Fruit fly (Drosophila melanogaster): ENCODE data around the gene Uch-L5R.
"Not testable (repeated sequence)": the region's sequence is repeated elsewhere in the genome, so short reads cannot be mapped to it uniquely, and the experiment has no call there.

Uch-L5R gene

dm6 chrX:12056535-12056934 is at the start of gene Uch-L5R:
TSS of gene Uch-L5R (minus strand) at chrX:12056635.
- no peak for TF ChIP-seq Clk (GFP tag; optimal IDR thresholded peaks at IDR 0.05)
- no peak for TF ChIP-seq CG1620 (GFP tag; optimal IDR thresholded peaks at IDR 0.05)
- no peak for TF ChIP-seq cic (GFP tag; optimal IDR thresholded peaks at IDR 0.05)
- TF ChIP-seq CG11617 (GFP tag; optimal IDR thresholded peaks at IDR 0.05) = no peak
- TF ChIP-seq kay (GFP tag; ENCODE audit: borderline replicate concordance) = no peak
- TF ChIP-seq ovo (GFP tag; optimal IDR thresholded peaks at IDR 0.05) = no peak
- no peak for TF ChIP-seq CG7101 (tag; optimal IDR thresholded peaks at IDR 0.05)
- TF ChIP-seq CG5204 (GFP tag; optimal IDR thresholded peaks at IDR 0.05) = no peak
- no peak for TF ChIP-seq CG14711 (tag; optimal IDR thresholded peaks at IDR 0.05)
- TF ChIP-seq CG7045 (GFP tag; optimal IDR thresholded peaks at IDR 0.05) = no peak

- TF ChIP-seq bab1 (GFP tag; optimal IDR thresholded peaks at IDR 0.05) (no peak), CG33017 (tag; optimal IDR thresholded peaks at IDR 0.05) (no peak), pad (GFP tag; optimal IDR thresholded peaks at IDR 0.05) (no peak)
These were observed 47.8 kb upstream of the Uch-L5R start for dm6 chrX:12104219-12104618.

DNA sequence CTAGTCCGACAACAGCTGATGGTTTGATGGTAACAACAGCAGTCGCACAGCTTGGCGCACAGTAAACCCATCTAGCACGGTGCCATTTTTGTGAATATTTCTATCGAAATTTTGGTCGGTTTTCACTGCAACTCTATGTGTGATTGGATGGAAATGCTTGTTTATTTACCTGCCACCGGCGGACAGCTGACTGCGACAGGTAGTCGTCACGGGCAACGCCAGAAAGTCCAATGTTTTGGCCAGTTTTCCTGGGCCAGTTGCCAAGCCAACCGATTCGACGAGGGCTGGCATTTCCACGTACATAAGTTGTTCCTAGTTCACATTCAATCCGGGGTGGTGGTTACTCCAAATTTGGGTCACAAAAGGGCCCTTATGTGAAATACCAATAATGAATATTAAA is 47.3 kb upstream of the Uch-L5R start, which contains the start of gene CG11356:
CG11356 (minus strand) TSS at position 101 of the 400 bp plus-strand sequence.
- no peak for TF ChIP-seq Crg-1 (GFP tag; optimal IDR thresholded peaks at IDR 0.05)
- TF ChIP-seq CG11617 (GFP tag; optimal IDR thresholded peaks at IDR 0.05) = no peak
- TF ChIP-seq CG7101 (tag; optimal IDR thresholded peaks at IDR 0.05) = no peak
- no peak for TF ChIP-seq Hr96 (GFP tag; optimal IDR thresholded peaks at IDR 0.05)
- no peak for TF ChIP-seq cnc (optimal IDR thresholded peaks at IDR 0.05)
- TF ChIP-seq CG5204 (GFP tag; optimal IDR thresholded peaks at IDR 0.05) = no peak
- no peak for TF ChIP-seq CG12768 (GFP tag; optimal IDR thresholded peaks at IDR 0.05)
- no peak for TF ChIP-seq toe (GFP tag; optimal IDR thresholded peaks at IDR 0.05)
- no peak for TF ChIP-seq tj (GFP tag; optimal IDR thresholded peaks at IDR 0.05)
- TF ChIP-seq CG7045 (GFP tag; optimal IDR thresholded peaks at IDR 0.05) = no peak
- no peak for TF ChIP-seq Mnt (GFP tag; optimal IDR thresholded peaks at IDR 0.05)
- TF ChIP-seq CG14711 (tag; optimal IDR thresholded peaks at IDR 0.05) = no peak
- no peak for TF ChIP-seq bab1 (GFP tag; optimal IDR thresholded peaks at IDR 0.05)
- no peak for TF ChIP-seq kay (GFP tag; ENCODE audit: borderline replicate concordance)
- TF ChIP-seq Clk (GFP tag; optimal IDR thresholded peaks at IDR 0.05) = no peak

DNA sequence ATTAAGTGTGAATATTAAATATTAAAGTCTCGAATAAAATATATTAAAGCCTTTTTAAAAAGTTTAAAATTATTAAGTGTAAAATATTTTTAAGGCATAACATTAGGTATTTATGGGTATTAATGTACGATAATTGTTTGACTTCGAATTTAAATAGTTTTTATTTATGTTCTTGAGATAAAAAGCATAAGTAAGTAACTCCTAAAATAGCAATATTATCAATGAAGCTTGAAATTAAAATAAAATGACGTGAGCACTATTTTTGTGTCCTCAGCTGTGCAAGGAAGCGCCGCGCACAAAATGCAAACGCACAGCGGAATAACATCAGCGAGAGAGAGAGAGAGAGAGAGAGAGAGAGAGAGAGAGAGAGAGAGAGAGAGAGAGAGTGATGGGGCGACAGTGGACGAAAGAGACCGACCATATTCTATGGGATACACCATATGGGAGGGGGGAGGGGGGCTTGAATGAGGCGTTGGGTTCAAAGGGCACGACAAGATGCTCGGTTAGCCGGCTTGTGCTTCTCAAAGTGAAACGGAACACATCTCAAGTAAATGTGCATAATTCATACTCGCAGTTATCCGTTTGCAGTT is 33.9 kb upstream of the Uch-L5R start:
- TF ChIP-seq kay (GFP tag; ENCODE audit: borderline replicate concordance) = no peak
- no peak for TF ChIP-seq CG7045 (GFP tag; optimal IDR thresholded peaks at IDR 0.05)

- TF ChIP-seq Mnt, toe, cic (GFP tag; optimal IDR thresholded peaks at IDR 0.05): not testable (repeated sequence)
These were observed 30.5 kb upstream of the Uch-L5R start, which contains the start of gene CG15734 for dm6 chrX:12086925-12087324. TSS of gene CG15734 (minus strand) at chrX:12087025.

- TF ChIP-seq ovo (GFP tag; optimal IDR thresholded peaks at IDR 0.05) (no peak), pad (GFP tag; optimal IDR thresholded peaks at IDR 0.05) (no peak), cnc (optimal IDR thresholded peaks at IDR 0.05) (no peak), tj (GFP tag; optimal IDR thresholded peaks at IDR 0.05) (no peak)
These were observed 29.3 kb upstream of the Uch-L5R start for dm6 chrX:12085694-12086093.

DNA sequence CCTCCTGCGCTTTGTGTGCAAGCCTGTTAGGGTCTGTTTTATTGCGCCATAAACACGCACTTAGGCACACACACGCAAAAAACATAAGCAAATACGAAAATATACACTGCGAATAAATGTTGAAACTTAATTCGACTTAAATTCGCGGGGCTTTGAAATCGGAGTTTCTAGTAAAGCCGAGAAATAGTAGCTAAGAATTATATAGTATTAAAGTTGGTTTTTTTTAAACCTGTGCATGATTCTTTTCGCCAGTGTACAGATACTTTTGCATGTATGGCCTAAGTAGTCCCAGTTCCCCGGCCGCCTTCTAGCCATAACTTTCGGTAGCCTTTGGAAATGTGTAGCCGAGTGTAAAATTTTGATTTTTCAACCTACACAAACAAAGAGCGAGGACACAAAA is 28.0 kb upstream of the Uch-L5R start:
- TF ChIP-seq Hr96 (GFP tag; optimal IDR thresholded peaks at IDR 0.05) = no peak
- TF ChIP-seq CG33017 (tag; optimal IDR thresholded peaks at IDR 0.05) = no peak
- no peak for TF ChIP-seq pad (GFP tag; optimal IDR thresholded peaks at IDR 0.05)
- no peak for TF ChIP-seq CG5204 (GFP tag; optimal IDR thresholded peaks at IDR 0.05)
- no peak for TF ChIP-seq CG12768 (GFP tag; optimal IDR thresholded peaks at IDR 0.05)
- TF ChIP-seq cic (GFP tag; optimal IDR thresholded peaks at IDR 0.05) = no peak
- no peak for TF ChIP-seq Clk (GFP tag; optimal IDR thresholded peaks at IDR 0.05)
- TF ChIP-seq bab1 (GFP tag; optimal IDR thresholded peaks at IDR 0.05) = no peak
- no peak for TF ChIP-seq CG11617 (GFP tag; optimal IDR thresholded peaks at IDR 0.05)
- TF ChIP-seq tj (GFP tag; optimal IDR thresholded peaks at IDR 0.05) = no peak

dm6 chrX:12082244-12082643 is 25.8 kb upstream of the Uch-L5R start:
- no peak for TF ChIP-seq tj (GFP tag; optimal IDR thresholded peaks at IDR 0.05)
- no peak for TF ChIP-seq kay (GFP tag; ENCODE audit: borderline replicate concordance)
- no peak for TF ChIP-seq CG7101 (tag; optimal IDR thresholded peaks at IDR 0.05)
- no peak for TF ChIP-seq Hr96 (GFP tag; optimal IDR thresholded peaks at IDR 0.05)
- TF ChIP-seq cnc (optimal IDR thresholded peaks at IDR 0.05) = no peak
- no peak for TF ChIP-seq CG5204 (GFP tag; optimal IDR thresholded peaks at IDR 0.05)
- no peak for TF ChIP-seq CG7045 (GFP tag; optimal IDR thresholded peaks at IDR 0.05)
- no peak for TF ChIP-seq Crg-1 (GFP tag; optimal IDR thresholded peaks at IDR 0.05)
- no peak for TF ChIP-seq toe (GFP tag; optimal IDR thresholded peaks at IDR 0.05)
- no peak for TF ChIP-seq CG1620 (GFP tag; optimal IDR thresholded peaks at IDR 0.05)

All from whole organism, adult.